Worm (Caenorhabditis elegans) whole organism, early embryonic: ENCODE measurements around the gene fbxa-126.

Source experiments
- F13C5.2 ChIP-seq: sonication (generic microtip); optimal IDR thresholded peaks from 2 replicates; lab custom pipeline; 2017; ENCODE audit warnings: mild to moderate bottlenecking, missing genetic modification characterization, inconsistent platforms, missing compliant biosample characterization
- aly-1 ChIP-seq: sonication (generic microtip); optimal IDR thresholded peaks from 2 replicates; lab custom pipeline; 2016; ENCODE audit warnings: missing genetic modification characterization, missing compliant biosample characterization
- ama-1 ChIP-seq: fragments of 150-350 bp; optimal IDR thresholded peaks from 2 replicates; lab custom pipeline; 2014
- ceh-13 ChIP-seq: fragments of 200-800 bp; sonication (Bioruptor generic); optimal IDR thresholded peaks from 2 replicates; lab custom pipeline; 2018; ENCODE audit warnings: mild to moderate bottlenecking, missing genetic modification characterization, missing compliant biosample characterization
- ets-7 ChIP-seq: sonication (generic microtip); optimal IDR thresholded peaks from 2 replicates; lab custom pipeline; 2016; ENCODE audit warnings: missing genotype, missing genetic modification characterization, missing compliant biosample characterization
- flt-1 ChIP-seq: fragments of 200-800 bp; sonication (Bioruptor generic); IDR thresholded peaks from 2 replicates; pipeline ENCODE4 v1.3.6; 2022; ENCODE audit warnings: missing genetic modification characterization, missing compliant biosample characterization
- hnd-1 ChIP-seq: sonication (generic microtip); optimal IDR thresholded peaks from 2 replicates; lab custom pipeline; 2016; ENCODE audit warnings: missing genetic modification characterization, missing compliant biosample characterization
- pes-1 ChIP-seq: fragments of 200-800 bp; sonication (Bioruptor generic); IDR thresholded peaks from 2 replicates; pipeline ENCODE4 v1.3.6; 2022; ENCODE audit warnings: missing genetic modification reagents, missing genetic modification characterization, missing compliant biosample characterization
- sea-1 ChIP-seq: fragments of 200-800 bp; sonication (Bioruptor generic); conservative IDR thresholded peaks from 2 replicates; pipeline ENCODE4 v1.3.6; 2022; ENCODE audit warnings: missing genetic modification characterization, missing compliant biosample characterization
- tbx-37 ChIP-seq: fragments of 200-800 bp; sonication (Bioruptor generic); conservative IDR thresholded peaks from 2 replicates; pipeline ENCODE4 v1.3.6; 2022; ENCODE audit warnings: missing genetic modification reagents, missing genetic modification characterization, missing compliant biosample characterization
- tra-4 ChIP-seq: sonication (generic microtip); optimal IDR thresholded peaks from 2 replicates; lab custom pipeline; 2017; ENCODE audit warnings: missing genetic modification characterization, missing compliant biosample characterization

ce11 chrIV:14350651-14351050 lies 29.1 kb upstream of the fbxa-126 start, which contains the start of gene oac-56:
- TF ChIP-seq ama-1 (lab: Kevin White, UChicago): no peak
- no peak for TF ChIP-seq sea-1
- TF ChIP-seq hnd-1: no peak
- TF ChIP-seq tra-4 (tag; lab: Kevin White, UChicago): no peak
- TF ChIP-seq flt-1: no peak
- TF ChIP-seq F13C5.2 (tag; lab: Kevin White, UChicago): no peak
- TF ChIP-seq pes-1 (GFP tag; lab: Robert Waterston, UW): no peak
- TF ChIP-seq ceh-13 (GFP tag; lab: Kevin White, UChicago): no peak
- no peak for TF ChIP-seq ets-7 (tag; lab: Kevin White, UChicago)
- TF ChIP-seq tbx-37 (GFP tag; lab: Robert Waterston, UW): no peak
- no peak for TF ChIP-seq aly-1 (tag; lab: Kevin White, UChicago)
